Worm (Caenorhabditis elegans) whole organism, L4/young adult: ENCODE data around the gene F38B7.10.

Experiments
- W03F9.2 ChIP-seq: fragments of 150-350 bp; optimal IDR thresholded peaks from 2 replicates; lab custom pipeline; 2014; ENCODE audit warnings: missing biosample characterization, missing genetic modification characterization
- dao-5 ChIP-seq: sonication (generic microtip); optimal IDR thresholded peaks from 2 replicates; lab custom pipeline; 2016; ENCODE audit warnings: missing genotype, missing genetic modification characterization, moderate library complexity, missing compliant biosample characterization
- him-1 ChIP-seq: sonication (generic microtip); optimal IDR thresholded peaks from 2 replicates; lab custom pipeline; 2016; ENCODE audit warnings: missing genotype, missing genetic modification reagents, missing genetic modification characterization, missing compliant biosample characterization

DNA sequence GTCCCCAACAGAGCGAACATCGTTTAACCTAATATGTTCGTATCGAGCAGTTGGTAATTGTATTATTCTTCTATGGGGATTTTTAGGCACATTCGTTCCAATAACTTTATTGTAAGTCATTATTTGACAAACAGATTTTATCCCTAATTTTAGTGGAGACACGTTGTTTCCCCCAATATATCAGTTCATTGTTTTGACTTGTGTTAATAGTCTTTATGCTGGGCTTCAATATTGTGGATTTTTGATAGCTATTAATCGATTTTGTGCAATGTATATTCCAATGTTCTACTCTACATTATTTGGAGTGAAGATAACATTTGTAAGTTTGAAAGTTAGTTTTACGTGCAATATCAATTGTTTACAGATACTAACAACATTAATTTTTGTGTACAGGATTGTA, 48.6 kb downstream of the F38B7.10 start:
- TF ChIP-seq him-1 (tag; lab: Kevin White, UChicago) (no peak), W03F9.2 (no peak), dao-5 (tag; lab: Kevin White, UChicago) (no peak)
